Worm (Caenorhabditis elegans): ENCODE results near the gene ttr-27.

DNA sequence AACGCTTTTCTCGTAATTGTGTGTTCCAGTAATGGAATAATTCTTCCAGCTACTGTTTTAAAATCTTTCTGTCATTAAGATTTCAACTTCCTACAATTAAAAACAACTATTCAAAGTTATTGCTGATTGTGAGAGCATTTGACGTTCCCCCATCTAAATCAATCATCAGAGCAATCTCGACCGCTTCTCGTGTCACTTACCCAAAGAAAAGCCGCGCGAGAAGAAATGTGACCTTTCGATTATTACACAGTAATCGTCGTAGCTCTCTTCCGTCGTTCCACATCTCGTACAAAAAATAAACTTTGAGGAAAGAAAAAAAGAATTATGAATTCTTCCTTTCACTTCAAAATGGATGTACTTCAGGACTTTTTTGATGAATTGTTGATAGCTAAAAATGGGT, 3.5 kb upstream of the ttr-27 start:
- TF ChIP-seq dao-5 (tag; optimal IDR thresholded peaks at IDR 0.05): no peak
- TF ChIP-seq him-1 (tag; optimal IDR thresholded peaks at IDR 0.05): no peak

Measured in whole organism, L4/young adult.